Worm (Caenorhabditis elegans): ENCODE data around the gene nhr-119.

Gene nhr-119

DNA sequence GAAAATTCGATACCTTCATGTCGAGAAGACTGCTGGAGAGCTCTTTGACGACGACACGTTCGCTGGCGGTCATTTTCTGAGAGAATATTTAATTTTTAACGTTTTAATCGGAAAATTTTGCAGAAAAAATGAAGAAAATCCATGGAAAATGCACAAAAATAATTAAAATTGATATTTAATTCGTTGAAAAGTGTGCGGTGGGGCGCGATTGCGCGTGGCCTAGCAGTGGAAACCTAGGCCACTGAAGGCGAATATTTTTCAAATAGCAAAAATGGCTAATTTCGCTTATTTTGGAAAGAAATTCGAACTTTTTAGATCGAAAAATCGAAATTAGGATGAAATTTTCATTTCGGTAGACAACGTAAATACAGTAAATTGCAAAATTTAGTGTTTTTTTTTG is 47.9 kb downstream of the nhr-119 start, which contains the start of gene F29A7.6 (continued):
- TF ChIP-seq R02D3.7 (tag; optimal IDR thresholded peaks at IDR 0.05) (peak; percentile 12), jun-1 (tag; optimal IDR thresholded peaks at IDR 0.05) (no peak), lin-15B (tag; optimal IDR thresholded peaks at IDR 0.05) (peak; percentile 79), nfya-1 (tag; optimal IDR thresholded peaks at IDR 0.05; ENCODE audit: insufficient read depth) (no peak), lsy-12 (tag; optimal IDR thresholded peaks at IDR 0.05) (no peak), sea-2 (GFP tag; optimal IDR thresholded peaks at IDR 0.05) (no peak), elt-1 (tag; optimal IDR thresholded peaks at IDR 0.05) (no peak)

DNA sequence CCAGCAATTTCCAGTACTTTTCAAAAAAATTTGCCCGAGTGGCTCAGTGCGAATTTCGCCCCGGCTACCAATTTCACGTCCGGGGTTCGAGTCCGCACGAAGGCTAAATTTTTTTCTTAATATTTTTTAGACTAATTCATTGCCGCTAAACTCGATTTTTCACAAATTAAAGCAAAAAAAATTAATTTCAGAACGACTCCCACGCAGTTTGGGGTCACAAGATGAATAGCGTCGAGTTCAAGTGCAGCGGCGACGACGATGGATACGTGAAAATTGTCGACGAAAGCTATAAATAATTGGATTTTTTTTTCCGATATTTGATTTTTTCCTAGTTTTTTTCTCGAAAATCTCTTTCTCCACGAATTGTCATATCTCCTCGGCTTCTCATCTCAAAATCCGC is 49.1 kb downstream of the nhr-119 start:
- no peak for TF ChIP-seq tbx-2 (tag; optimal IDR thresholded peaks at IDR 0.05)
- no peak for TF ChIP-seq ceh-28 (tag; optimal IDR thresholded peaks at IDR 0.05)
- TF ChIP-seq elt-1 (tag; optimal IDR thresholded peaks at IDR 0.05), result no peak
- no peak for TF ChIP-seq nhr-43 (tag; optimal IDR thresholded peaks at IDR 0.05; ENCODE audit: poor library complexity, severe bottlenecking)
- TF ChIP-seq nhr-23 (tag; optimal IDR thresholded peaks at IDR 0.05), result no peak
- TF ChIP-seq unc-39 (tag; optimal IDR thresholded peaks at IDR 0.05), result no peak
- peak; percentile 14 for TF ChIP-seq elt-2 (tag; optimal IDR thresholded peaks at IDR 0.05)

DNA sequence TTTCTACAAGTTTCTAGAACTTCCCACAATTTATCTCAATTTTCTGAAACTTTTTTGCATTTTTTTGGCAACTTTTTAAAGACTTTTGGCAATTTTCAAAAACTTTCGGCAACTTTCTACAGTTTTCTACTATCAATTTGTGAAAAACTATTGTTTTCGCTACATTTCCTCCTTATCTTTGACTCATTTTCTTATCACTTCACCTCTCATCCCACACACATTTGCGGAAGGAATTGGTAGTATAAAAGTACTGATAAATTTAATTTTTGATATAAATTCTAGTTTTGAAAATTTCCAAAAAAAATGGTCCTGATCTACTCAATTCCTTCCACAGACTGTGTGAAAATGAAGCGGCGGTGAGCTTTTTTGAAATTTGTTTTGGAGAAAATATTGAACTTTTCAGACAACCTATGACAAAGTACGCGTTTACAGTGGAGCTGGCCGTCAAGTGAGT is 50.8 kb downstream of the nhr-119 start, which contains the start of gene F29A7.4:
Gene F29A7.4 (plus strand): TSS at position 404 of the 454 bp plus-strand sequence.
- TF ChIP-seq pqm-1 (tag; optimal IDR thresholded peaks at IDR 0.05) (peak; percentile 58), elt-2 (tag; optimal IDR thresholded peaks at IDR 0.05) (peak; percentile 64), nhr-12 (tag; optimal IDR thresholded peaks at IDR 0.05) (no peak)

DNA sequence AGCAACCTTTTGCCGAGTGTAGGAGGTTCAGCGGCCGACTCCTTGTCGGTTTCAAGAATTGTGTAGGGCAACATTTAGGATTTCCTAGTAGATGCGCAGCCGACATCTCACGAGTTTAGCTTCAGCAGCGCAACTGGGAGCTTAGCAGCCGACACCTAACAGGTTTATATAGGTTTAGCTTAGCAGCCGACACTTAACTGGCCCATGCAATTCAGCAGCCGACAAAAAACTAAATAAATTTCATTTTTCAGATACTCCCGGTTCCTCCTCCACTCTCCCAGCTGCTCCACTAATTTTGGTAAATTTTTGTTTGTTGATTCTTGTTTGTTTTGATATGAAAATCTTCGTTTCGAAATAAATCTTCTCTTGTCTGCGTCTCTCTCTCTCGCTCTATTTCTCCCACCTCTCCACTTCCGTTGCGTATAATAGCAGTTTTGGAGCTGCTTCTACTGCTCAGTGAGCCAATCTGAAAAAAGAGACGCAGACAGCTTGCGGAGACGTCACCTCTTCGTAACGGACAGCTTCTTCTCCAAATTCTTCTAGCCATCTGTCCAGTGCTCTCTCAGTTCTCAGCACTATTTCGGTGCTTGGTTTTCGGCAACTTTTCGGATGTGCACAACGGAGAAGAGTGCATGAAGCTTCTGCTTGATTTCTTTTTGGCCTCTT is 52.3 kb downstream of the nhr-119 start:
- TF ChIP-seq egl-27 (tag; optimal IDR thresholded peaks at IDR 0.05), result no peak
- no peak for TF ChIP-seq ZK546.5 (tag; optimal IDR thresholded peaks at IDR 0.05)
- peak; percentile 71 for TF ChIP-seq lin-39 (tag; optimal IDR thresholded peaks at IDR 0.05)
- peak; percentile 79 for TF ChIP-seq unc-62 (GFP tag; optimal IDR thresholded peaks at IDR 0.05)
- TF ChIP-seq nhr-11 (tag; optimal IDR thresholded peaks at IDR 0.05), result no peak
- peak; percentile 15 for TF ChIP-seq egl-5 (tag; optimal IDR thresholded peaks at IDR 0.05)
- peak; percentile 30 for TF ChIP-seq zag-1 (tag; optimal IDR thresholded peaks at IDR 0.05)
- TF ChIP-seq unc-39 (tag; optimal IDR thresholded peaks at IDR 0.05), result no peak
- TF ChIP-seq lin-15B (tag; optimal IDR thresholded peaks at IDR 0.05), result peak; percentile 41
- no peak for TF ChIP-seq nhr-67 (tag; optimal IDR thresholded peaks at IDR 0.05)
- TF ChIP-seq snpc-4 (tag; optimal IDR thresholded peaks at IDR 0.05), result peak; percentile 41
- peak; percentile 31 for TF ChIP-seq fkh-10 (GFP tag; optimal IDR thresholded peaks at IDR 0.05)
- no peak for TF ChIP-seq nhr-23 (tag; optimal IDR thresholded peaks at IDR 0.05)
- peak; percentile 76 for TF ChIP-seq hmg-11 (tag; optimal IDR thresholded peaks at IDR 0.05)
- peak; percentile 13 for TF ChIP-seq R02D3.7 (tag; optimal IDR thresholded peaks at IDR 0.05)
- peak; percentile 46 for TF ChIP-seq tbx-2 (tag; optimal IDR thresholded peaks at IDR 0.05)
- peak; percentile 26 for TF ChIP-seq ceh-82 (tag; optimal IDR thresholded peaks at IDR 0.05)
- no peak for TF ChIP-seq ceh-28 (tag; optimal IDR thresholded peaks at IDR 0.05)
- no peak for TF ChIP-seq lsy-12 (tag; optimal IDR thresholded peaks at IDR 0.05)
- TF ChIP-seq skn-1 (tag; optimal IDR thresholded peaks at IDR 0.05), result peak; percentile 10
- TF ChIP-seq nhr-25 (tag; optimal IDR thresholded peaks at IDR 0.05), result no peak
- TF ChIP-seq nfya-1 (tag; optimal IDR thresholded peaks at IDR 0.05; ENCODE audit: insufficient read depth), result peak; percentile 81

All from whole organism, L3 larva.